Fruit fly (Drosophila melanogaster) whole organism: ENCODE results near the gene Pp1-13C.

Experiments used
- CG8478 ChIP-seq: fragments of >200 bp; optimal IDR thresholded peaks from 2 replicates; lab custom pipeline; 2018; ENCODE audit warnings: inconsistent platforms
- Dll ChIP-seq: fragments of >200 bp; optimal IDR thresholded peaks from 2 replicates; lab custom pipeline; 2017
- EcR ChIP-seq, 2 experiments: fragments of >200 bp; optimal IDR thresholded peaks; 2 replicates each; lab custom pipeline; 2017; ENCODE audit warnings: missing biosample characterization in 2 of 2, missing genetic modification characterization in 2 of 2, missing genetic modification reagents in 2 of 2
- psq ChIP-seq: fragments of >200 bp; optimal IDR thresholded peaks from 2 replicates; lab custom pipeline; 2017
- usp ChIP-seq: fragments of >200 bp; optimal IDR thresholded peaks from 2 replicates; lab custom pipeline; 2017; ENCODE audit warnings: missing biosample characterization, missing genetic modification characterization, mixed read lengths

dm6 chrX:15387344-15387743 is 26.5 kb upstream of the Pp1-13C start:
- TF ChIP-seq usp, result no peak
- TF ChIP-seq Dll (lab: Kevin White, UChicago), result no peak
- no peak for TF ChIP-seq CG8478 (lab: Kevin White, UChicago)
- no peak for TF ChIP-seq psq
- TF ChIP-seq EcR (GFP tag; optimal IDR thresholded peaks at IDR 0.05; lab: Kevin White, UChicago), result no peak
